Worm (Caenorhabditis elegans) whole organism, young adult: ENCODE measurements around the gene unc-22.

Source experiments
- B0261.1 ChIP-seq: sonication (generic microtip); optimal IDR thresholded peaks from 2 replicates; lab custom pipeline; 2016; ENCODE audit warnings: mild to moderate bottlenecking, missing genetic modification characterization, moderate library complexity, missing compliant biosample characterization
- B0336.3 ChIP-seq: fragments of 200-800 bp; sonication (Bioruptor generic); IDR thresholded peaks from 2 replicates; pipeline ENCODE4 v1.3.6; 2022; ENCODE audit warnings: missing genetic modification characterization, missing compliant biosample characterization
- D2030.7 ChIP-seq: fragments of 200-800 bp; sonication (Bioruptor generic); IDR thresholded peaks from 2 replicates; pipeline ENCODE4 v1.3.6; 2022; ENCODE audit warnings: missing genetic modification reagents, missing genetic modification characterization, missing compliant biosample characterization
- F10E7.11 ChIP-seq: sonication (generic microtip); optimal IDR thresholded peaks from 2 replicates; lab custom pipeline; 2017; ENCODE audit warnings: mild to moderate bottlenecking, missing genetic modification characterization, moderate library complexity, missing compliant biosample characterization
- F22D6.2 ChIP-seq: sonication (generic microtip); optimal IDR thresholded peaks from 2 replicates; lab custom pipeline; 2016; ENCODE audit warnings: mild to moderate bottlenecking, missing genetic modification characterization, missing compliant biosample characterization
- F23B12.7 ChIP-seq: sonication (generic microtip); optimal IDR thresholded peaks from 2 replicates; lab custom pipeline; 2017; ENCODE audit warnings: missing genetic modification characterization, mild to moderate bottlenecking, missing compliant biosample characterization, antibody characterized with exemption, moderate library complexity; ENCODE audit not compliant: insufficient read depth
- F49E8.2 ChIP-seq: sonication (generic microtip); optimal IDR thresholded peaks from 3 replicates; lab custom pipeline; 2017; ENCODE audit warnings: missing genetic modification characterization, mild to moderate bottlenecking, missing compliant biosample characterization, antibody characterized with exemption, moderate library complexity; ENCODE audit not compliant: insufficient read depth
- F52B5.7 ChIP-seq: sonication (generic microtip); optimal IDR thresholded peaks from 2 replicates; lab custom pipeline; 2016; ENCODE audit warnings: mild to moderate bottlenecking, missing genetic modification characterization, missing compliant biosample characterization
- F55B11.4 ChIP-seq: sonication (generic microtip); optimal IDR thresholded peaks from 2 replicates; lab custom pipeline; 2016; ENCODE audit warnings: missing compliant biosample characterization, missing genetic modification characterization, borderline replicate concordance; ENCODE audit not compliant: insufficient read depth
- F57C9.4 ChIP-seq: sonication (generic microtip); optimal IDR thresholded peaks from 2 replicates; lab custom pipeline; 2017; ENCODE audit warnings: mild to moderate bottlenecking, missing genetic modification characterization, missing compliant biosample characterization
- K12H6.12 ChIP-seq: fragments of 200-800 bp; sonication (Bioruptor generic); optimal IDR thresholded peaks from 2 replicates; lab custom pipeline; 2018; ENCODE audit warnings: mild to moderate bottlenecking, missing genetic modification characterization, missing compliant biosample characterization
- Y67H2A.10 ChIP-seq: fragments of 200-800 bp; sonication (Bioruptor generic); conservative IDR thresholded peaks from 2 replicates; pipeline ENCODE4 v1.3.6; 2022; ENCODE audit warnings: missing genetic modification reagents, missing genetic modification characterization, missing compliant biosample characterization
- Y79H2A.3 ChIP-seq: fragments of 200-800 bp; sonication (Bioruptor generic); conservative IDR thresholded peaks from 2 replicates; pipeline ENCODE4 v1.3.6; 2022; ENCODE audit warnings: missing genetic modification reagents, missing genetic modification characterization, missing compliant biosample characterization
- ZK185.1 ChIP-seq: sonication (generic microtip); optimal IDR thresholded peaks from 2 replicates; lab custom pipeline; 2016; ENCODE audit warnings: mild to moderate bottlenecking, missing genetic modification characterization, missing compliant biosample characterization; ENCODE audit not compliant: poor library complexity, severe bottlenecking
- aptf-3 ChIP-seq: fragments of 200-800 bp; sonication (Bioruptor generic); IDR thresholded peaks from 2 replicates; pipeline ENCODE4 v1.3.6; 2022; ENCODE audit warnings: missing genetic modification characterization, missing compliant biosample characterization
- attf-5 ChIP-seq: fragments of 200-800 bp; sonication (Bioruptor generic); optimal IDR thresholded peaks from 2 replicates; lab custom pipeline; 2018; ENCODE audit warnings: mild to moderate bottlenecking, missing genetic modification characterization, missing compliant biosample characterization
- bed-1 ChIP-seq: fragments of 200-800 bp; sonication (Bioruptor generic); IDR thresholded peaks from 2 replicates; pipeline ENCODE4 v1.3.6; 2022; ENCODE audit warnings: missing genetic modification reagents, missing genetic modification characterization, missing compliant biosample characterization
- bed-2 ChIP-seq: fragments of 200-800 bp; sonication (Bioruptor generic); IDR thresholded peaks from 2 replicates; pipeline ENCODE4 v1.3.6; 2022; ENCODE audit warnings: missing genetic modification reagents, missing genetic modification characterization, missing compliant biosample characterization
- ceh-40 ChIP-seq: fragments of 200-800 bp; sonication (Bioruptor generic); IDR thresholded peaks from 2 replicates; pipeline ENCODE4 v1.3.6; 2022; ENCODE audit warnings: missing genetic modification characterization, missing compliant biosample characterization
- ceh-79 ChIP-seq: sonication (generic microtip); optimal IDR thresholded peaks from 2 replicates; lab custom pipeline; 2017; ENCODE audit warnings: mild to moderate bottlenecking, missing genetic modification characterization, missing compliant biosample characterization
- chd-7 ChIP-seq: sonication (generic microtip); optimal IDR thresholded peaks from 2 replicates; lab custom pipeline; 2016; ENCODE audit warnings: mild to moderate bottlenecking, missing genetic modification characterization, moderate library complexity, missing compliant biosample characterization
- dpff-1 ChIP-seq: sonication (generic microtip); optimal IDR thresholded peaks from 2 replicates; lab custom pipeline; 2017; ENCODE audit warnings: mild to moderate bottlenecking, missing genetic modification characterization, missing compliant biosample characterization
- dpl-1 ChIP-seq: fragments of 150-350 bp; optimal IDR thresholded peaks from 2 replicates; lab custom pipeline; 2014; ENCODE audit warnings: missing biosample characterization, missing genetic modification reagents, missing genetic modification characterization
- egl-18 ChIP-seq: fragments of 200-800 bp; sonication (Bioruptor generic); IDR thresholded peaks from 2 replicates; pipeline ENCODE4 v1.3.6; 2022; ENCODE audit warnings: missing genetic modification reagents, missing genetic modification characterization, missing compliant biosample characterization
- ekl-4 ChIP-seq: fragments of 200-800 bp; sonication (Bioruptor generic); IDR thresholded peaks from 2 replicates; pipeline ENCODE4 v1.3.6; 2022; ENCODE audit warnings: missing genetic modification reagents, missing genetic modification characterization, missing compliant biosample characterization
- gei-17 ChIP-seq: fragments of 200-800 bp; sonication (Bioruptor generic); optimal IDR thresholded peaks from 2 replicates; lab custom pipeline; 2018; ENCODE audit warnings: mild to moderate bottlenecking, missing genetic modification characterization, missing compliant biosample characterization
- hrde-1 ChIP-seq: sonication (generic microtip); optimal IDR thresholded peaks from 2 replicates; lab custom pipeline; 2016; ENCODE audit warnings: missing genetic modification characterization, mild to moderate bottlenecking, missing compliant biosample characterization, moderate library complexity, missing genotype, missing genetic modification reagents, borderline replicate concordance
- hsf-1 ChIP-seq: fragments of 200-800 bp; sonication (Bioruptor generic); IDR thresholded peaks from 2 replicates; pipeline ENCODE4 v1.3.6; 2022; ENCODE audit warnings: missing genetic modification reagents, missing genetic modification characterization, missing compliant biosample characterization
- let-526 ChIP-seq: fragments of 200-800 bp; sonication (Bioruptor generic); IDR thresholded peaks from 2 replicates; pipeline ENCODE4 v1.3.6; 2022; ENCODE audit warnings: missing genetic modification reagents, missing genetic modification characterization, missing compliant biosample characterization
- lin-26 ChIP-seq: fragments of 200-800 bp; sonication (Bioruptor generic); IDR thresholded peaks from 2 replicates; pipeline ENCODE4 v1.3.6; 2022; ENCODE audit warnings: missing genetic modification reagents, missing genetic modification characterization, missing compliant biosample characterization
- lin-54 ChIP-seq: fragments of 200-800 bp; sonication (Bioruptor generic); optimal IDR thresholded peaks from 2 replicates; lab custom pipeline; 2018; ENCODE audit warnings: mild to moderate bottlenecking, missing genetic modification characterization, missing compliant biosample characterization
- mcd-1 ChIP-seq: fragments of 200-800 bp; sonication (Bioruptor generic); IDR thresholded peaks from 2 replicates; pipeline ENCODE4 v1.3.6; 2022; ENCODE audit warnings: missing genetic modification reagents, missing genetic modification characterization, missing compliant biosample characterization
- mel-28 ChIP-seq: sonication (generic microtip); optimal IDR thresholded peaks from 2 replicates; lab custom pipeline; 2016; ENCODE audit warnings: borderline replicate concordance, mild to moderate bottlenecking, missing genetic modification characterization, missing compliant biosample characterization
- mes-4 ChIP-seq: sonication (generic microtip); optimal IDR thresholded peaks from 2 replicates; lab custom pipeline; 2016; ENCODE audit warnings: missing genotype, missing genetic modification characterization, missing compliant biosample characterization
- mxl-1 ChIP-seq: sonication (generic microtip); optimal IDR thresholded peaks from 2 replicates; lab custom pipeline; 2016; ENCODE audit warnings: missing genetic modification characterization, missing compliant biosample characterization
- nhr-27 ChIP-seq: fragments of 200-800 bp; sonication (Bioruptor generic); optimal IDR thresholded peaks from 2 replicates; lab custom pipeline; 2018; ENCODE audit warnings: mild to moderate bottlenecking, missing genetic modification characterization, moderate library complexity, missing compliant biosample characterization
- rec-8 ChIP-seq, 2 experiments: sonication (generic microtip); optimal IDR thresholded peaks; 2 replicates each; lab custom pipeline; 2016; ENCODE audit warnings: mild to moderate bottlenecking in 2 of 2, missing genetic modification characterization in 2 of 2, missing genetic modification reagents in 2 of 2, missing genotype in 2 of 2, missing biosample characterization in 1 of 2, missing compliant biosample characterization in 1 of 2, moderate library complexity in 1 of 2
- repo-1 ChIP-seq: sonication (generic microtip); optimal IDR thresholded peaks from 2 replicates; lab custom pipeline; 2017; ENCODE audit warnings: mild to moderate bottlenecking, missing genetic modification characterization, missing compliant biosample characterization
- rpc-1 ChIP-seq, 2 experiments: fragments of 150-350 bp in 1 of 2; sonication (generic microtip) in 1 of 2; optimal IDR thresholded peaks; 2 replicates each; lab custom pipeline; 2014 to 2018; ENCODE audit warnings: missing biosample characterization in 1 of 2, missing genetic modification characterization in 1 of 2, missing genetic modification reagents in 1 of 2, missing genotype in 1 of 2
- snpc-1.3 ChIP-seq: sonication (generic microtip); optimal IDR thresholded peaks from 2 replicates; lab custom pipeline; 2017; ENCODE audit warnings: missing genetic modification characterization, mild to moderate bottlenecking, missing compliant biosample characterization, antibody characterized with exemption, moderate library complexity, missing genotype, missing genetic modification reagents; ENCODE audit not compliant: insufficient read depth
- snpc-4 ChIP-seq, 5 experiments: fragments of 150-350 bp in 1 of 5; sonication (generic microtip) in 4 of 5; optimal IDR thresholded peaks; 2 replicates each; lab custom pipeline; 2014 to 2018; ENCODE audit warnings: missing genetic modification characterization in 5 of 5, missing biosample characterization in 3 of 5, antibody characterized with exemption in 2 of 5, mild to moderate bottlenecking in 2 of 5, missing compliant biosample characterization in 2 of 5, missing genotype in 2 of 5, moderate library complexity in 2 of 5, missing genetic modification reagents in 1 of 5
- tlf-1 ChIP-seq: fragments of 200-800 bp; sonication (Bioruptor generic); optimal IDR thresholded peaks from 2 replicates; lab custom pipeline; 2018; ENCODE audit warnings: mild to moderate bottlenecking, missing genetic modification characterization, missing compliant biosample characterization
- zfh-2 ChIP-seq: fragments of 200-800 bp; sonication (Bioruptor generic); conservative IDR thresholded peaks from 2 replicates; pipeline ENCODE4 v1.3.6; 2022; ENCODE audit warnings: missing genetic modification reagents, missing genetic modification characterization, missing compliant biosample characterization
- ztf-22 ChIP-seq: fragments of 200-800 bp; sonication (Bioruptor generic); optimal IDR thresholded peaks from 2 replicates; lab custom pipeline; 2018; ENCODE audit warnings: mild to moderate bottlenecking, missing genetic modification characterization, moderate library complexity, missing compliant biosample characterization
- ztf-28 ChIP-seq: fragments of 200-800 bp; sonication (Bioruptor generic); IDR thresholded peaks from 2 replicates; pipeline ENCODE4 v1.3.6; 2022; ENCODE audit warnings: missing genetic modification reagents, missing genetic modification characterization, missing compliant biosample characterization
- ztf-3 ChIP-seq: fragments of 200-800 bp; sonication (Bioruptor generic); optimal IDR thresholded peaks from 2 replicates; lab custom pipeline; 2018; ENCODE audit warnings: mild to moderate bottlenecking, missing genetic modification characterization, missing compliant biosample characterization
- ztf-6 ChIP-seq: fragments of 200-800 bp; sonication (Bioruptor generic); IDR thresholded peaks from 2 replicates; pipeline ENCODE4 v1.3.6; 2022; ENCODE audit warnings: missing genetic modification reagents, missing genetic modification characterization, missing compliant biosample characterization

The unc-22 gene

ce11 chrIV:11956387-11956786 lies 54.4 kb downstream of the unc-22 start (continued):
- TF ChIP-seq Y67H2A.10 (0 out of 2 replicates have a peak, but pooled peaks have one; percentile 10), nhr-27 (tag; lab: Kevin White, UChicago) (no peak), gei-17 (GFP tag; lab: Kevin White, UChicago) (peak; percentile 74), lin-54 (GFP tag; lab: Kevin White, UChicago) (peak; percentile 40), ZK185.1 (tag; lab: Kevin White, UChicago) (no peak), ceh-40 (GFP tag; lab: Robert Waterston, UW) (0 out of 2 replicates have a peak, but pooled peaks have one; percentile 26), dpff-1 (tag; lab: Kevin White, UChicago) (peak; percentile 73), attf-5 (peak; percentile 93), B0336.3 (GFP tag; lab: Robert Waterston, UW) (peak; percentile 86; the same call in 1 of the 2 replicates), tlf-1 (GFP tag; lab: Kevin White, UChicago) (peak; percentile 71), ztf-28 (no peak), ztf-3 (GFP tag; lab: Kevin White, UChicago) (peak; percentile 70), snpc-4 (GFP tag; optimal IDR thresholded peaks at IDR 0.05; lab: Kevin White, UChicago) (no peak), snpc-4 (tag; optimal IDR thresholded peaks at IDR 0.05; lab: Kevin White, UChicago) (peak in 1 of 4 experiments; percentile 44), rec-8 (tag; optimal IDR thresholded peaks at IDR 0.05; lab: Kevin White, UChicago) (no peak), ekl-4 (GFP tag; lab: Robert Waterston, UW) (peak; percentile 75; the same call in 1 of the 2 replicates), D2030.7 (no peak), snpc-1.3 (no peak), Y79H2A.3 (GFP tag; lab: Robert Waterston, UW) (no peak), mxl-1 (tag; lab: Kevin White, UChicago) (peak; percentile 82), mes-4 (no peak), hrde-1 (tag; lab: Kevin White, UChicago) (no peak), ztf-6 (no peak), let-526 (GFP tag; lab: Robert Waterston, UW) (peak; percentile 74; the same call in 1 of the 2 replicates), chd-7 (peak; percentile 94), aptf-3 (no peak), dpl-1 (no peak), ceh-79 (tag; lab: Kevin White, UChicago) (no peak), F22D6.2 (peak; percentile 80), mcd-1 (GFP tag; lab: Robert Waterston, UW) (peak; percentile 70), zfh-2 (GFP tag; lab: Robert Waterston, UW) (peak; percentile 92), F57C9.4 (tag; lab: Kevin White, UChicago) (no peak), egl-18 (GFP tag; lab: Robert Waterston, UW) (no peak), lin-26 (GFP tag; lab: Robert Waterston, UW) (peak; percentile 82), F10E7.11 (tag; lab: Kevin White, UChicago) (no peak), hsf-1 (GFP tag; lab: Robert Waterston, UW) (peak; percentile 77), mel-28 (tag; lab: Kevin White, UChicago) (no peak), rpc-1 (optimal IDR thresholded peaks at IDR 0.05; lab: Kevin White, UChicago) (no peak), rpc-1 (tag; optimal IDR thresholded peaks at IDR 0.05; lab: Kevin White, UChicago) (no peak), K12H6.12 (tag; lab: Kevin White, UChicago) (peak; percentile 82), F55B11.4 (no peak), bed-1 (GFP tag; lab: Robert Waterston, UW) (no peak), repo-1 (peak; percentile 45), B0261.1 (tag; lab: Kevin White, UChicago) (no peak), bed-2 (GFP tag; lab: Robert Waterston, UW) (no peak), ztf-22 (GFP tag; lab: Kevin White, UChicago) (peak; percentile 91), F23B12.7 (tag; lab: Kevin White, UChicago) (no peak), F49E8.2 (tag; lab: Kevin White, UChicago) (no peak), F52B5.7 (tag; lab: Kevin White, UChicago) (peak; percentile 28)
